Comparison of ENCODE assay signal across 1 fruit fly cellular context in genomic region chr3L:9397156-9397555, dm6.
TF ChIP-seq lines count a peak whose summit lies in the region.

No protein-coding gene starts in this region.

TF ChIP-seq in whole organism, embryonic, 481 proteins besides CTCF, POLR2A, EP300 and RAD21 (continued from another document and continues in another):
- TF ChIP-seq Bteb2 (GFP tag; optimal IDR thresholded peaks at IDR 0.05; lab: Kevin White, UChicago) (peak; percentile 3), ara (GFP tag; IDR thresholded peaks at IDR 0.05; lab: Robert Waterston, UW) (peak; percentile 67), gce (GFP tag; IDR thresholded peaks at IDR 0.05; lab: Robert Waterston, UW) (no peak), B-H1 (GFP tag; IDR thresholded peaks at IDR 0.05; lab: Robert Waterston, UW) (peak; percentile 15; the same call in 1 of the 3 replicates), odd (GFP tag; optimal IDR thresholded peaks at IDR 0.05; lab: Kevin White, UChicago) (peak; percentile 47), Max (GFP tag; optimal IDR thresholded peaks at IDR 0.05; lab: Kevin White, UChicago) (peak; percentile 57), CG10431 (GFP tag; optimal IDR thresholded peaks at IDR 0.05; lab: Kevin White, UChicago) (no peak), CG3995 (GFP tag; optimal IDR thresholded peaks at IDR 0.05; lab: Kevin White, UChicago) (peak; percentile 47), Oaz (GFP tag; IDR thresholded peaks at IDR 0.05; lab: Robert Waterston, UW) (no peak), danr (GFP tag; IDR thresholded peaks at IDR 0.05; lab: Robert Waterston, UW) (no peak), pan (optimal IDR thresholded peaks at IDR 0.05; lab: Kevin White, UChicago) (no peak), pan (GFP tag; optimal IDR thresholded peaks at IDR 0.05 in 1 of 2, IDR thresholded peaks at IDR 0.05 in 1 of 2) (peak in 1 of 2 experiments; percentile 36), sug (tag; optimal IDR thresholded peaks at IDR 0.05; lab: Kevin White, UChicago) (peak; percentile 68), Atf-2 (GFP tag; optimal IDR thresholded peaks at IDR 0.05; lab: Kevin White, UChicago) (no peak), Gsc (GFP tag; IDR thresholded peaks at IDR 0.05; lab: Robert Waterston, UW) (no peak), HLHmδ (GFP tag; optimal IDR thresholded peaks at IDR 0.05; lab: Kevin White, UChicago) (peak; percentile 71), zfh1 (GFP tag; IDR thresholded peaks at IDR 0.05; lab: Robert Waterston, UW) (peak; percentile 59; the same call in 2 of the 3 replicates), CG15479 (GFP tag; optimal IDR thresholded peaks at IDR 0.05; lab: Kevin White, UChicago) (peak; percentile 12), zen (tag; optimal IDR thresholded peaks at IDR 0.05; lab: Kevin White, UChicago) (no peak), dati (GFP tag; IDR thresholded peaks at IDR 0.05; lab: Robert Waterston, UW) (no peak), wek (GFP tag; optimal IDR thresholded peaks at IDR 0.05; lab: Kevin White, UChicago) (peak; percentile 79), CG6854 (GFP tag; optimal IDR thresholded peaks at IDR 0.05; lab: Kevin White, UChicago) (peak; percentile 82), vfl (GFP tag; optimal IDR thresholded peaks at IDR 0.05; lab: Kevin White, UChicago) (peak; percentile 19), B-H2 (GFP tag; optimal IDR thresholded peaks at IDR 0.05; lab: Kevin White, UChicago) (peak; percentile 65), Taf1 (GFP tag; IDR thresholded peaks at IDR 0.05; lab: Robert Waterston, UW) (no peak), Atf6 (GFP tag; IDR thresholded peaks at IDR 0.05; lab: Robert Waterston, UW) (peak; percentile 77), crol (GFP tag; IDR thresholded peaks at IDR 0.05; lab: Robert Waterston, UW) (no peak), CG15073 (GFP tag; optimal IDR thresholded peaks at IDR 0.05; lab: Kevin White, UChicago) (no peak), z (GFP tag; IDR thresholded peaks at IDR 0.05; lab: Robert Waterston, UW) (0 out of 3 replicates have a peak, but pooled peaks have one; percentile 53), Mad (GFP tag; optimal IDR thresholded peaks at IDR 0.05; lab: Kevin White, UChicago) (no peak), ttk (GFP tag; IDR thresholded peaks at IDR 0.05; lab: Robert Waterston, UW) (no peak), Dll (GFP tag; IDR thresholded peaks at IDR 0.05; lab: Robert Waterston, UW; ENCODE audit: partially characterized antibody) (no peak), rib (GFP tag; IDR thresholded peaks at IDR 0.05; lab: Robert Waterston, UW) (peak; percentile 33; the same call in 1 of the 2 replicates), ATbp (GFP tag; optimal IDR thresholded peaks at IDR 0.05; lab: Kevin White, UChicago) (peak; percentile 72), CG2875 (GFP tag; optimal IDR thresholded peaks at IDR 0.05; lab: Kevin White, UChicago) (peak; percentile 6), dmrt99B (tag; optimal IDR thresholded peaks at IDR 0.05; lab: Kevin White, UChicago) (peak; percentile 55), Lim3 (GFP tag; IDR thresholded peaks at IDR 0.05; lab: Robert Waterston, UW) (no peak), Neu2 (GFP tag; optimal IDR thresholded peaks at IDR 0.05; lab: Kevin White, UChicago; ENCODE audit: borderline replicate concordance) (no peak), NFAT (GFP tag; IDR thresholded peaks at IDR 0.05; lab: Robert Waterston, UW) (no peak), Hmx (GFP tag; optimal IDR thresholded peaks at IDR 0.05; lab: Kevin White, UChicago) (no peak), Mes4 (GFP tag; optimal IDR thresholded peaks at IDR 0.05; lab: Kevin White, UChicago) (no peak), CG1024 (GFP tag; IDR thresholded peaks at IDR 0.05; lab: Robert Waterston, UW) (peak; percentile 41; the same call in 1 of the 2 replicates), CG9876 (GFP tag; optimal IDR thresholded peaks at IDR 0.05; lab: Kevin White, UChicago) (no peak), CG8478 (optimal IDR thresholded peaks at IDR 0.05; lab: Kevin White, UChicago) (no peak), jing (GFP tag; optimal IDR thresholded peaks at IDR 0.05; lab: Kevin White, UChicago) (no peak), CG10979 (tag; optimal IDR thresholded peaks at IDR 0.05; lab: Kevin White, UChicago) (no peak), schlank (tag; optimal IDR thresholded peaks at IDR 0.05; lab: Kevin White, UChicago) (peak; percentile 89), NC2α (GFP tag; optimal IDR thresholded peaks at IDR 0.05; lab: Kevin White, UChicago) (no peak), Ravus (GFP tag; IDR thresholded peaks at IDR 0.05; lab: Robert Waterston, UW) (no peak), Hmr (GFP tag; optimal IDR thresholded peaks at IDR 0.05; lab: Kevin White, UChicago) (peak; percentile 87), Ptx1 (GFP tag; IDR thresholded peaks at IDR 0.05; lab: Robert Waterston, UW) (peak; percentile 26; the same call in 1 of the 2 replicates), CG12942 (GFP tag; optimal IDR thresholded peaks at IDR 0.05; lab: Kevin White, UChicago) (peak; percentile 16), ranshi (GFP tag; IDR thresholded peaks at IDR 0.05; lab: Robert Waterston, UW) (peak; percentile 51; the same call in 1 of the 2 replicates), pb (GFP tag; optimal IDR thresholded peaks at IDR 0.05; lab: Kevin White, UChicago) (no peak), tgo (GFP tag; IDR thresholded peaks at IDR 0.05; lab: Robert Waterston, UW) (no peak; the same call in 2 of the 3 replicates), CG10209 (GFP tag; optimal IDR thresholded peaks at IDR 0.05; lab: Kevin White, UChicago) (peak; percentile 66), her (GFP tag; optimal IDR thresholded peaks at IDR 0.05; lab: Kevin White, UChicago) (peak; percentile 71), CG34224 (GFP tag; IDR thresholded peaks at IDR 0.05; lab: Robert Waterston, UW; ENCODE audit: partially characterized antibody) (no peak), CG2678 (tag; optimal IDR thresholded peaks at IDR 0.05; lab: Kevin White, UChicago) (peak; percentile 87), pnt (GFP tag; optimal IDR thresholded peaks at IDR 0.05; lab: Kevin White, UChicago) (peak; percentile 25), ci (GFP tag; IDR thresholded peaks at IDR 0.05; lab: Robert Waterston, UW) (peak; percentile 50; the same call in 2 of the 3 replicates), CG13296 (GFP tag; optimal IDR thresholded peaks at IDR 0.05; lab: Kevin White, UChicago) (peak; percentile 84), CG16863 (GFP tag; optimal IDR thresholded peaks at IDR 0.05; lab: Kevin White, UChicago) (no peak), phol (tag; optimal IDR thresholded peaks at IDR 0.05; lab: Kevin White, UChicago) (no peak), CG2120 (GFP tag; optimal IDR thresholded peaks at IDR 0.05; lab: Kevin White, UChicago) (peak; percentile 60), knrl (GFP tag; IDR thresholded peaks at IDR 0.05; lab: Robert Waterston, UW; ENCODE audit: partially characterized antibody) (no peak), CG15011 (GFP tag; optimal IDR thresholded peaks at IDR 0.05; lab: Kevin White, UChicago) (peak; percentile 87), CG32772 (GFP tag; IDR thresholded peaks at IDR 0.05; lab: Robert Waterston, UW) (no peak), Nf-YB (GFP tag; optimal IDR thresholded peaks at IDR 0.05; lab: Kevin White, UChicago) (no peak), CG17328 (GFP tag; IDR thresholded peaks at IDR 0.05; lab: Robert Waterston, UW) (peak; percentile 16; the same call in 1 of the 2 replicates), disco-r (GFP tag; optimal IDR thresholded peaks at IDR 0.05; lab: Kevin White, UChicago) (no peak), br (optimal IDR thresholded peaks at IDR 0.05; lab: Kevin White, UChicago) (no peak), Sin3A (optimal IDR thresholded peaks at IDR 0.05; lab: Kevin White, UChicago) (no peak), Dad (GFP tag; optimal IDR thresholded peaks at IDR 0.05; lab: Kevin White, UChicago) (peak; percentile 59), CG3838 (GFP tag; optimal IDR thresholded peaks at IDR 0.05; lab: Kevin White, UChicago) (no peak), Doc2 (GFP tag; IDR thresholded peaks at IDR 0.05; lab: Robert Waterston, UW) (no peak), salm (tag; optimal IDR thresholded peaks at IDR 0.05; lab: Kevin White, UChicago) (peak; percentile 29), toy (GFP tag; IDR thresholded peaks at IDR 0.05; lab: Robert Waterston, UW) (peak; percentile 49; the same call in 1 of the 2 replicates), CG32767 (GFP tag; IDR thresholded peaks at IDR 0.05; lab: Robert Waterston, UW) (no peak), Deaf1 (tag; optimal IDR thresholded peaks at IDR 0.05; lab: Kevin White, UChicago) (peak; percentile 2), Meics (GFP tag; optimal IDR thresholded peaks at IDR 0.05; lab: Kevin White, UChicago) (peak; percentile 90), pita (GFP tag; optimal IDR thresholded peaks at IDR 0.05; lab: Kevin White, UChicago) (no peak), MESR4 (GFP tag; optimal IDR thresholded peaks at IDR 0.05; lab: Kevin White, UChicago) (no peak), CG31388 (GFP tag; optimal IDR thresholded peaks at IDR 0.05; lab: Kevin White, UChicago) (no peak), Asciz (GFP tag; optimal IDR thresholded peaks at IDR 0.05; lab: Kevin White, UChicago) (peak; percentile 85), prd (optimal IDR thresholded peaks at IDR 0.05; lab: Kevin White, UChicago) (no peak), prd (GFP tag; IDR thresholded peaks at IDR 0.05; lab: Robert Waterston, UW) (no peak), CG6175 (GFP tag; IDR thresholded peaks at IDR 0.05; lab: Robert Waterston, UW) (no peak), CG7271 (tag; optimal IDR thresholded peaks at IDR 0.05; lab: Kevin White, UChicago) (peak; percentile 28), tna (GFP tag; IDR thresholded peaks at IDR 0.05; lab: Robert Waterston, UW; ENCODE audit: partially characterized antibody) (no peak), Gug (GFP tag; IDR thresholded peaks at IDR 0.05; lab: Robert Waterston, UW) (no peak), CG12219 (GFP tag; optimal IDR thresholded peaks at IDR 0.05; lab: Kevin White, UChicago) (peak; percentile 30), ase (GFP tag; IDR thresholded peaks at IDR 0.05; lab: Robert Waterston, UW) (no peak), cwo (GFP tag; optimal IDR thresholded peaks at IDR 0.05; lab: Kevin White, UChicago) (peak; percentile 84), dpn (GFP tag; optimal IDR thresholded peaks at IDR 0.05; lab: Kevin White, UChicago) (peak in 1 of 2 experiments; percentile 67), CG10959 (GFP tag; IDR thresholded peaks at IDR 0.05; lab: Robert Waterston, UW) (peak; percentile 32; the same call in 1 of the 2 replicates), wdn (GFP tag; IDR thresholded peaks at IDR 0.05; lab: Robert Waterston, UW) (0 out of 2 replicates have a peak, but pooled peaks have one; percentile 28), CG14860 (GFP tag; IDR thresholded peaks at IDR 0.05; lab: Robert Waterston, UW; ENCODE audit: partially characterized antibody) (no peak), CG2199 (GFP tag; IDR thresholded peaks at IDR 0.05; lab: Robert Waterston, UW) (peak; percentile 47; the same call in 1 of the 3 replicates), CG8765 (GFP tag; IDR thresholded peaks at IDR 0.05; lab: Robert Waterston, UW) (no peak), CG31224 (GFP tag; IDR thresholded peaks at IDR 0.05; lab: Robert Waterston, UW) (no peak), nerfin-2 (GFP tag; IDR thresholded peaks at IDR 0.05; lab: Robert Waterston, UW; ENCODE audit: partially characterized antibody) (no peak), CG12104 (GFP tag; optimal IDR thresholded peaks at IDR 0.05; lab: Kevin White, UChicago) (peak; percentile 62), fd96Cb (tag; optimal IDR thresholded peaks at IDR 0.05; lab: Kevin White, UChicago) (no peak), CG6683 (GFP tag; optimal IDR thresholded peaks at IDR 0.05; lab: Kevin White, UChicago) (peak; percentile 81), chif (GFP tag; optimal IDR thresholded peaks at IDR 0.05; lab: Kevin White, UChicago) (peak in 1 of 2 experiments; percentile 1), h (optimal IDR thresholded peaks at IDR 0.05; lab: Kevin White, UChicago) (no peak), gsb (GFP tag; IDR thresholded peaks at IDR 0.05; lab: Robert Waterston, UW) (peak; percentile 35; the same call in 1 of the 2 replicates), vnd (GFP tag; IDR thresholded peaks at IDR 0.05; lab: Robert Waterston, UW; ENCODE audit: partially characterized antibody) (no peak), twi (tag; optimal IDR thresholded peaks at IDR 0.05; lab: Kevin White, UChicago) (peak; percentile 42), gfzf (GFP tag; optimal IDR thresholded peaks at IDR 0.05; lab: Kevin White, UChicago) (no peak), Abd-B (GFP tag; optimal IDR thresholded peaks at IDR 0.05; lab: Kevin White, UChicago) (no peak), CG13287 (GFP tag; IDR thresholded peaks at IDR 0.05; lab: Robert Waterston, UW; ENCODE audit: partially characterized antibody) (no peak), CG9215 (GFP tag; IDR thresholded peaks at IDR 0.05; lab: Robert Waterston, UW) (no peak), CG13424 (tag; optimal IDR thresholded peaks at IDR 0.05; lab: Kevin White, UChicago) (peak; percentile 39), gro (GFP tag; optimal IDR thresholded peaks at IDR 0.05; lab: Kevin White, UChicago) (peak; percentile 94), D19A (tag; optimal IDR thresholded peaks at IDR 0.05; lab: Kevin White, UChicago) (peak; percentile 19), gt (GFP tag; IDR thresholded peaks at IDR 0.05; lab: Robert Waterston, UW) (no peak), corto (GFP tag; optimal IDR thresholded peaks at IDR 0.05; lab: Kevin White, UChicago) (no peak), CG11398 (GFP tag; optimal IDR thresholded peaks at IDR 0.05; lab: Kevin White, UChicago) (peak; percentile 41), chm (GFP tag; IDR thresholded peaks at IDR 0.05; lab: Robert Waterston, UW) (peak; percentile 56), HLH4C (GFP tag; IDR thresholded peaks at IDR 0.05; lab: Robert Waterston, UW; ENCODE audit: partially characterized antibody) (no peak), CG4730 (GFP tag; IDR thresholded peaks at IDR 0.05; lab: Robert Waterston, UW) (no peak), Lpt (GFP tag; optimal IDR thresholded peaks at IDR 0.05; lab: Kevin White, UChicago) (no peak), CG18619 (GFP tag; optimal IDR thresholded peaks at IDR 0.05; lab: Kevin White, UChicago) (peak; percentile 52), CG1602 (GFP tag; optimal IDR thresholded peaks at IDR 0.05; lab: Kevin White, UChicago) (no peak), CG15601 (tag; optimal IDR thresholded peaks at IDR 0.05; lab: Kevin White, UChicago) (peak; percentile 36), CG11723 (GFP tag; optimal IDR thresholded peaks at IDR 0.05; lab: Kevin White, UChicago) (peak; percentile 46), al (GFP tag; IDR thresholded peaks at IDR 0.05; lab: Robert Waterston, UW) (0 out of 2 replicates have a peak, but pooled peaks have one; percentile 18), CG15696 (tag; optimal IDR thresholded peaks at IDR 0.05; lab: Kevin White, UChicago) (peak; percentile 66), CG9727 (GFP tag; optimal IDR thresholded peaks at IDR 0.05; lab: Kevin White, UChicago) (peak; percentile 69), CG2116 (GFP tag; optimal IDR thresholded peaks at IDR 0.05; lab: Kevin White, UChicago) (peak; percentile 11)
